Fruit fly (Drosophila melanogaster): ENCODE results near the gene CG2100.

The CG2100 gene

dm6 chr3R:5758624-5759209, 22.6 kb upstream of the CG2100 start, which contains the start of gene Sec8 (continued):
- TF ChIP-seq CG17912 (GFP tag; optimal IDR thresholded peaks at IDR 0.05) (no peak), Atf6 (GFP tag; IDR thresholded peaks at IDR 0.05) (no peak), tx (GFP tag; optimal IDR thresholded peaks at IDR 0.05) (peak; percentile 40), sd (tag; optimal IDR thresholded peaks at IDR 0.05) (no peak), fu2 (GFP tag; optimal IDR thresholded peaks at IDR 0.05) (peak; percentile 38), CG5180 (GFP tag; optimal IDR thresholded peaks at IDR 0.05) (no peak), vnd (GFP tag; IDR thresholded peaks at IDR 0.05; ENCODE audit: partially characterized antibody) (peak; percentile 73), HLHmδ (GFP tag; optimal IDR thresholded peaks at IDR 0.05) (no peak), Dref (GFP tag; IDR thresholded peaks at IDR 0.05) (peak; percentile 51), CG16813 (GFP tag; IDR thresholded peaks at IDR 0.05; ENCODE audit: partially characterized antibody) (peak; percentile 90), CG9727 (GFP tag; optimal IDR thresholded peaks at IDR 0.05) (no peak), CG15269 (tag; optimal IDR thresholded peaks at IDR 0.05) (no peak), Usf (GFP tag; optimal IDR thresholded peaks at IDR 0.05) (no peak), CG2129 (GFP tag; IDR thresholded peaks at IDR 0.05; ENCODE audit: partially characterized antibody) (peak; percentile 78), Myb (GFP tag; optimal IDR thresholded peaks at IDR 0.05) (peak; percentile 81), br (optimal IDR thresholded peaks at IDR 0.05) (no peak), HLH54F (GFP tag; optimal IDR thresholded peaks at IDR 0.05) (peak; percentile 42), gem (tag; optimal IDR thresholded peaks at IDR 0.05) (no peak), CG7556 (GFP tag; optimal IDR thresholded peaks at IDR 0.05) (no peak), hbn (GFP tag; IDR thresholded peaks at IDR 0.05; ENCODE audit: partially characterized antibody) (peak; percentile 83), crol (GFP tag; IDR thresholded peaks at IDR 0.05) (no peak), CG8478 (optimal IDR thresholded peaks at IDR 0.05) (no peak), CG30020 (tag; optimal IDR thresholded peaks at IDR 0.05) (peak; percentile 31), Pdp1 (GFP tag; optimal IDR thresholded peaks at IDR 0.05) (no peak), CG34422 (GFP tag; IDR thresholded peaks at IDR 0.05) (peak; percentile 64; the same call in 2 of the 3 replicates), Dfd (GFP tag; optimal IDR thresholded peaks at IDR 0.05) (no peak), pita (GFP tag; optimal IDR thresholded peaks at IDR 0.05) (no peak), nmo (GFP tag; optimal IDR thresholded peaks at IDR 0.05) (peak; percentile 62), CG6272 (GFP tag; IDR thresholded peaks at IDR 0.05) (peak; percentile 42; the same call in 1 of the 2 replicates), CG32767 (GFP tag; IDR thresholded peaks at IDR 0.05) (no peak), Drgx (GFP tag; IDR thresholded peaks at IDR 0.05) (no peak), Sry-δ (GFP tag; optimal IDR thresholded peaks at IDR 0.05) (peak; percentile 99), CG43689 (GFP tag; IDR thresholded peaks at IDR 0.05) (no peak), Sry-β (GFP tag; optimal IDR thresholded peaks at IDR 0.05) (no peak), chm (GFP tag; IDR thresholded peaks at IDR 0.05) (0 out of 2 replicates have a peak, but pooled peaks have one; percentile 31), Mes4 (GFP tag; optimal IDR thresholded peaks at IDR 0.05) (no peak), CG12071 (GFP tag; optimal IDR thresholded peaks at IDR 0.05) (no peak), crp (GFP tag; optimal IDR thresholded peaks at IDR 0.05) (no peak), CG11247 (GFP tag; IDR thresholded peaks at IDR 0.05) (0 out of 2 replicates have a peak, but pooled peaks have one; percentile 17), pfk (GFP tag; optimal IDR thresholded peaks at IDR 0.05) (no peak), so (GFP tag; IDR thresholded peaks at IDR 0.05) (no peak), Sox102F (GFP tag; optimal IDR thresholded peaks at IDR 0.05) (no peak), CG6175 (GFP tag; IDR thresholded peaks at IDR 0.05) (0 out of 3 replicates have a peak, but pooled peaks have one; percentile 48), MTF-1 (GFP tag; optimal IDR thresholded peaks at IDR 0.05; ENCODE audit: borderline replicate concordance) (no peak), CG4707 (GFP tag; optimal IDR thresholded peaks at IDR 0.05) (no peak), sisA (GFP tag; IDR thresholded peaks at IDR 0.05) (no peak), Rx (GFP tag; IDR thresholded peaks at IDR 0.05) (no peak), ci (GFP tag; IDR thresholded peaks at IDR 0.05) (peak; percentile 53; the same call in 2 of the 3 replicates), zf30C (GFP tag; optimal IDR thresholded peaks at IDR 0.05) (no peak), Antp (GFP tag; optimal IDR thresholded peaks at IDR 0.05) (peak; percentile 49), CG17612 (GFP tag; IDR thresholded peaks at IDR 0.05) (no peak)

All from whole organism, embryonic.